Worm (Caenorhabditis elegans) whole organism, young adult: Measurements from ENCODE around the gene rpn-9.
A peak's percentile ranks its signal among the peaks of the same experiment; 100 is the strongest.
"Not testable (repeated sequence)": the region's sequence is repeated elsewhere in the genome, so short reads cannot be mapped to it uniquely, and the experiment has no call there.

Source experiments
- ama-1 ChIP-seq, 3 experiments: fragments of 150-350 bp in 1 of 3; sonication (generic microtip) in 2 of 3; optimal IDR thresholded peaks; 2 replicates each; lab custom pipeline; 2014 to 2018; ENCODE audit warnings: missing biosample characterization in 2 of 3, missing genetic modification characterization in 2 of 3, missing genetic modification reagents in 2 of 3
- egrh-3 ChIP-seq: fragments of 200-800 bp; sonication (Bioruptor generic); IDR thresholded peaks from 2 replicates; pipeline ENCODE4 v1.3.6; 2022; ENCODE audit warnings: missing genetic modification reagents, missing genetic modification characterization, missing compliant biosample characterization
- pha-4 ChIP-seq: fragments of 150-350 bp; sonication (generic microtip); optimal IDR thresholded peaks from 2 replicates; lab custom pipeline; 2014; ENCODE audit warnings: missing biosample characterization, missing genetic modification reagents, missing genetic modification characterization
- sea-2 ChIP-seq: fragments of 200-800 bp; sonication (Bioruptor generic); IDR thresholded peaks from 2 replicates; pipeline ENCODE4 v1.3.6; 2022; ENCODE audit warnings: missing genetic modification characterization, missing compliant biosample characterization
- unc-62 ChIP-seq: fragments of 150-350 bp; optimal IDR thresholded peaks from 2 replicates; lab custom pipeline; 2014; ENCODE audit warnings: missing biosample characterization, missing genetic modification reagents, missing genetic modification characterization
- ztf-6 ChIP-seq: fragments of 200-800 bp; sonication (Bioruptor generic); IDR thresholded peaks from 2 replicates; pipeline ENCODE4 v1.3.6; 2022; ENCODE audit warnings: missing genetic modification reagents, missing genetic modification characterization, missing compliant biosample characterization

ce11 chrII:11211661-11212060, 27.1 kb downstream of the rpn-9 start:
- TF ChIP-seq ama-1 (optimal IDR thresholded peaks at IDR 0.05; lab: Kevin White, UChicago); ama-1 (GFP tag; optimal IDR thresholded peaks at IDR 0.05; lab: Kevin White, UChicago); pha-4 (tag; lab: Kevin White, UChicago); unc-62; sea-2 (GFP tag; lab: Robert Waterston, UW); ztf-6 (GFP tag; lab: Robert Waterston, UW): not testable (repeated sequence)
- TF ChIP-seq egrh-3 (GFP tag; lab: Robert Waterston, UW): peak; percentile 71; the same call in 1 of the 2 replicates
